Worm (Caenorhabditis elegans): ENCODE results near the gene T26G10.1.

Gene T26G10.1

DNA sequence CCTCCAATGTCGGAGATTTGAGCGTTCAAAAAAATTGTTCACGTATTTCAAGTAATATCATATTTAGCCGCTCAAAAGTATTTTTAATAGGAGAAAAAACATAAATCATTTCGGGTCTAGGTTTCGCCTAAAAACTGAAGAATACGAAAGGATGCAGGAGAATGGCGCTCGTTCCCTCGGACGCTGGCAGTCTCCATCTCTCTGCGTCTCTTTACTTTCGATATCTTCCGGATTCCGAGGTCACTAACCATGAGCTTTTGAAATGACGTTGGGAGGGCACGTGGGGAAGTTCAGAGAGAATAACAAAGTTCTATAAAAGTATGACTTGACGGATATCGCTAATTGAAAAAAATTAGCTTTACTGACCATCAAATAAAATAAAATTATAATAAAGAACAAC lies 15.5 kb downstream of the T26G10.1 start:
- TF ChIP-seq unc-62 (GFP tag; optimal IDR thresholded peaks at IDR 0.05), result no peak

ce11 chrIII:9390007-9390406 lies 16.4 kb downstream of the T26G10.1 start, which contains the start of gene slc-17.2:
Gene slc-17.2, minus strand, starts transcription at chrIII:9390107.
- no peak for TF ChIP-seq unc-62 (GFP tag; optimal IDR thresholded peaks at IDR 0.05)

ce11 chrIII:9385543-9385942 lies 20.9 kb downstream of the T26G10.1 start, which contains the start of gene C38C10.3:
Gene C38C10.3, minus strand, starts transcription at chrIII:9385643.
- no peak for TF ChIP-seq unc-62 (GFP tag; optimal IDR thresholded peaks at IDR 0.05)

- TF ChIP-seq unc-62 (GFP tag; optimal IDR thresholded peaks at IDR 0.05), result no peak
These were observed 22.9 kb downstream of the T26G10.1 start, which contains the start of gene tkr-1 for ce11 chrIII:9383496-9383895. Gene tkr-1, plus strand, starts transcription at chrIII:9383796.

ce11 chrIII:9376701-9377100 lies 29.7 kb downstream of the T26G10.1 start:
- TF ChIP-seq unc-62 (GFP tag; optimal IDR thresholded peaks at IDR 0.05), result no peak

- no peak for TF ChIP-seq unc-62 (GFP tag; optimal IDR thresholded peaks at IDR 0.05)
These were observed 32.7 kb downstream of the T26G10.1 start for ce11 chrIII:9373779-9374178.

ce11 chrIII:9366971-9367370 lies 39.5 kb downstream of the T26G10.1 start, which contains the start of gene crn-6:
Gene crn-6, plus strand, starts transcription at chrIII:9367271.
- TF ChIP-seq unc-62 (GFP tag; optimal IDR thresholded peaks at IDR 0.05), result no peak

DNA sequence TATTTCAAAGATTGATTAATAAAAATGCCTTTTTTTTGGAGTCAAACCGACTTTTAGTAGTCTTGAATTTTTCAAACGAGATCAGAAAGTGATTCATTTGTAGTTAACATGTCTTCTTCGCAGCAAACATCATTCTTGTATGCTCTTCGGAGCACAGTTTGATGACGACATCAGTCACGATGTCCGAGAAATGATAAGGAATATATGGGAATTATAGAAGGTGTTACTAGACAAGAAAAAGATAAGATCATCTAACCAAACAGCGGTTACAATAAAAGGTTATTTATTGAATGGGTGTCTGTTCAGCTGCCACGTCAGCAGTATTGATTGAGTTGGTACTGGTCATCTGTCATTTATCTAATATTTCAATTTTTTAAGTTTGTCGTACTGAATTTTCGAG lies 40.1 kb downstream of the T26G10.1 start:
- no peak for TF ChIP-seq unc-62 (GFP tag; optimal IDR thresholded peaks at IDR 0.05)

DNA sequence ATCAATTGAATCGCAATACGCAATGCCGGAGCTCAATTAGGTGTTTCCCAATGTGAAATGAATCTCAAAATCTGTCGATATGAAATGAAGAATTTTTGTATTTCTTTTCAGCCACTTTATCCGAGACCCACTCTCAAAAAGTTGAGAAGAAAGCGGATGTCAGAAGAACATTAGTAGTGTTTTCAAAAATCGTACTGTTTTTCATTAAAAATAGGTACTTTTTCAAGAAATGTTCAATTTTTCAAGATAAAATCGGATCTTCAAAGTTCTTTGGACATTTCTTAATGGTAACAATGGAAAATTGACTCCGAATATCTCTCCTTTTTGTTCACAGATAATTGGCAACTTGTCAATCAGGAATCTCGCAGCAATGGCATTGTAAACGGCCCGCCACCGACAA lies 45.2 kb downstream of the T26G10.1 start, which contains the start of gene flp-25:
flp-25 (plus strand) TSS at position 301 of the 400 bp plus-strand sequence.
- no peak for TF ChIP-seq unc-62 (GFP tag; optimal IDR thresholded peaks at IDR 0.05)

ce11 chrIII:9359060-9359459 lies 47.4 kb downstream of the T26G10.1 start, which contains the start of gene K04H4.5:
Gene K04H4.5, plus strand, starts transcription at chrIII:9359360.
- no peak for TF ChIP-seq unc-62 (GFP tag; optimal IDR thresholded peaks at IDR 0.05)

DNA sequence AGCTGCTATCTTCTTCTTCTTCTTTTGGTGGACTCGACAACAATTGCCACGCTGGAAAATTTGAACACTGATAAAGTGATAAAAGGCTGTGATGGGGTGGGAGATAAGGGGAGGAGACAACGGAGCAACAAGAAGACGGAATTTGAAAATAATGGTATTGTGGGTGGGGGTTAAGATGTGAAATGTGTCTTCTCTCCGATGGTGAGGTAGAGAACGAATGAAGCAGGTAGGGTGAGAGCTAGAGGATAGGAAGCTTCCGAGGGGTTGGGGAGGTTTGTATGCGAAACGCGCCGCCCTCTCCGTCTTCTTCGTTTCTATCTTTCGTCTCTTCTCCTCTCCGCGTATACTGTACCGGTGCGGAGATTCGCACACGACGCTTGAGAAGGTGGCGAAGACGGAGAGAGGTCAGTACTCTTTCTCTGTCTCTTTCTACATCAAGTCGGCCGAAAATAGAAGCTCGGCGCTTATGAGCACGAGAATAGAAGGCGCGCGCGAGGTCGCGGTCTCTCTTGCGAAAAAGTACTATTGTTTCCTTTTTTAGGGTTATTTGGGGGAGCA lies 51.0 kb downstream of the T26G10.1 start, which contains the start of gene chtb-1:
chtb-1 (minus strand) TSS at position 51 of the 558 bp plus-strand sequence.
- TF ChIP-seq unc-62 (GFP tag; optimal IDR thresholded peaks at IDR 0.05), result no peak
